Worm (Caenorhabditis elegans): ENCODE results near the gene grsp-1.

grsp-1 gene

ce11 chrV:19582256-19582655 is 27.0 kb upstream of the grsp-1 start:
- TF ChIP-seq sdz-38 (tag; optimal IDR thresholded peaks at IDR 0.05): no peak
- no peak for TF ChIP-seq hmg-1.2 (GFP tag; IDR thresholded peaks at IDR 0.05)
- no peak for TF ChIP-seq ztf-6 (GFP tag; IDR thresholded peaks at IDR 0.05)
- no peak for TF ChIP-seq repo-1 (tag; optimal IDR thresholded peaks at IDR 0.05)
- TF ChIP-seq madf-3 (GFP tag; IDR thresholded peaks at IDR 0.05): no peak
- TF ChIP-seq attf-5 (GFP tag; optimal IDR thresholded peaks at IDR 0.05): no peak
- TF ChIP-seq him-1 (tag; optimal IDR thresholded peaks at IDR 0.05): no peak
- no peak for TF ChIP-seq nhr-27 (tag; optimal IDR thresholded peaks at IDR 0.05)
- no peak for TF ChIP-seq snpc-1.3 (tag; optimal IDR thresholded peaks at IDR 0.05; ENCODE audit: insufficient read depth)
- no peak for TF ChIP-seq hmg-20 (GFP tag; IDR thresholded peaks at IDR 0.05)
- no peak for TF ChIP-seq mes-4 (tag; optimal IDR thresholded peaks at IDR 0.05)
- TF ChIP-seq hrde-1 (tag; optimal IDR thresholded peaks at IDR 0.05; ENCODE audit: borderline replicate concordance): no peak
- no peak for TF ChIP-seq mel-28 (tag; optimal IDR thresholded peaks at IDR 0.05; ENCODE audit: borderline replicate concordance)
- no peak for TF ChIP-seq Y67H2A.10 (GFP tag; conservative IDR thresholded peaks at IDR 0.05)
- TF ChIP-seq lin-35 (GFP tag; optimal IDR thresholded peaks at IDR 0.05): no peak
- TF ChIP-seq pha-4 (tag; optimal IDR thresholded peaks at IDR 0.05): no peak
- TF ChIP-seq zfh-2 (GFP tag; conservative IDR thresholded peaks at IDR 0.05): no peak
- TF ChIP-seq Y56A3A.18 (GFP tag; IDR thresholded peaks at IDR 0.05): no peak

ce11 chrV:19590826-19591225 is 18.5 kb upstream of the grsp-1 start:
- no peak for TF ChIP-seq F49E8.2 (tag; optimal IDR thresholded peaks at IDR 0.05; ENCODE audit: insufficient read depth)
- 0 out of 2 replicates have a peak, but pooled peaks have one; percentile 25 for TF ChIP-seq dox-1 (GFP tag; IDR thresholded peaks at IDR 0.05)
- TF ChIP-seq sptf-2 (GFP tag; optimal IDR thresholded peaks at IDR 0.05): no peak
- no peak for TF ChIP-seq nhr-90 (tag; optimal IDR thresholded peaks at IDR 0.05)
- no peak for TF ChIP-seq T26A5.8 (tag; optimal IDR thresholded peaks at IDR 0.05)
- no peak for TF ChIP-seq lin-35 (GFP tag; optimal IDR thresholded peaks at IDR 0.05)
- TF ChIP-seq ama-1 (optimal IDR thresholded peaks at IDR 0.05): no peak
- no peak for TF ChIP-seq ama-1 (GFP tag; optimal IDR thresholded peaks at IDR 0.05)
- peak; percentile 95 for TF ChIP-seq zfh-2 (GFP tag; conservative IDR thresholded peaks at IDR 0.05)
- TF ChIP-seq ztf-26 (tag; optimal IDR thresholded peaks at IDR 0.05): no peak
- no peak for TF ChIP-seq lsl-1 (GFP tag; optimal IDR thresholded peaks at IDR 0.05)
- no peak for TF ChIP-seq attf-3 (GFP tag; conservative IDR thresholded peaks at IDR 0.05)
- no peak for TF ChIP-seq hsf-1 (GFP tag; IDR thresholded peaks at IDR 0.05)
- no peak for TF ChIP-seq lag-1 (GFP tag; IDR thresholded peaks at IDR 0.05)
- no peak for TF ChIP-seq F37B4.10 (GFP tag; IDR thresholded peaks at IDR 0.05)
- no peak for TF ChIP-seq hrde-1 (tag; optimal IDR thresholded peaks at IDR 0.05; ENCODE audit: borderline replicate concordance)
- no peak for TF ChIP-seq egl-18 (GFP tag; IDR thresholded peaks at IDR 0.05)
- no peak for TF ChIP-seq K11D2.4 (GFP tag; IDR thresholded peaks at IDR 0.05)
- no peak for TF ChIP-seq K12H6.12 (tag; optimal IDR thresholded peaks at IDR 0.05)
- no peak for TF ChIP-seq ceh-91 (GFP tag; IDR thresholded peaks at IDR 0.05)
- no peak for TF ChIP-seq somi-1 (GFP tag; optimal IDR thresholded peaks at IDR 0.05)
- TF ChIP-seq ztf-18 (tag; optimal IDR thresholded peaks at IDR 0.05): no peak
- no peak for TF ChIP-seq rcor-1 (GFP tag; IDR thresholded peaks at IDR 0.05)
- TF ChIP-seq ztf-22 (GFP tag; optimal IDR thresholded peaks at IDR 0.05): no peak
- no peak for TF ChIP-seq ztf-3 (GFP tag; optimal IDR thresholded peaks at IDR 0.05)
- no peak for TF ChIP-seq B0035.1 (tag; optimal IDR thresholded peaks at IDR 0.05)
- TF ChIP-seq T07F8.4 (tag; optimal IDR thresholded peaks at IDR 0.05): no peak
- no peak for TF ChIP-seq bed-1 (GFP tag; IDR thresholded peaks at IDR 0.05)
- no peak for TF ChIP-seq aptf-2 (GFP tag; conservative IDR thresholded peaks at IDR 0.05)
- TF ChIP-seq Y95B8A.8 (GFP tag; IDR thresholded peaks at IDR 0.05): no peak
- peak; percentile 86 for TF ChIP-seq egrh-3 (GFP tag; IDR thresholded peaks at IDR 0.05)
- no peak for TF ChIP-seq dpff-1 (tag; optimal IDR thresholded peaks at IDR 0.05)
- TF ChIP-seq Y67H2A.10 (GFP tag; conservative IDR thresholded peaks at IDR 0.05): no peak
- 0 out of 2 replicates have a peak, but pooled peaks have one; percentile 13 for TF ChIP-seq lin-26 (GFP tag; IDR thresholded peaks at IDR 0.05)
- TF ChIP-seq madf-6 (GFP tag; IDR thresholded peaks at IDR 0.05): no peak
